Worm (Caenorhabditis elegans): ENCODE results near the gene fbxb-90.

- TF ChIP-seq R02D3.7 (tag; optimal IDR thresholded peaks at IDR 0.05) (no peak), egl-27 (tag; optimal IDR thresholded peaks at IDR 0.05) (no peak), unc-39 (tag; optimal IDR thresholded peaks at IDR 0.05) (no peak), ama-1 (optimal IDR thresholded peaks at IDR 0.05) (no peak), nhr-10 (tag; optimal IDR thresholded peaks at IDR 0.05) (no peak), alr-1 (tag; optimal IDR thresholded peaks at IDR 0.05) (no peak), unc-55 (GFP tag; optimal IDR thresholded peaks at IDR 0.05) (no peak), F13H6.1 (tag; optimal IDR thresholded peaks at IDR 0.05) (no peak), snpc-4 (tag; optimal IDR thresholded peaks at IDR 0.05) (no peak), nhr-12 (tag; optimal IDR thresholded peaks at IDR 0.05) (no peak)
Observed at ce11 chrII:3741584-3741983, 7.0 kb downstream of the fbxb-90 start, which contains the start of gene F12E12.1.

Data from whole organism, L2 larva.